Worm (Caenorhabditis elegans): ENCODE results near the gene mtg-1.

The mtg-1 gene

DNA sequence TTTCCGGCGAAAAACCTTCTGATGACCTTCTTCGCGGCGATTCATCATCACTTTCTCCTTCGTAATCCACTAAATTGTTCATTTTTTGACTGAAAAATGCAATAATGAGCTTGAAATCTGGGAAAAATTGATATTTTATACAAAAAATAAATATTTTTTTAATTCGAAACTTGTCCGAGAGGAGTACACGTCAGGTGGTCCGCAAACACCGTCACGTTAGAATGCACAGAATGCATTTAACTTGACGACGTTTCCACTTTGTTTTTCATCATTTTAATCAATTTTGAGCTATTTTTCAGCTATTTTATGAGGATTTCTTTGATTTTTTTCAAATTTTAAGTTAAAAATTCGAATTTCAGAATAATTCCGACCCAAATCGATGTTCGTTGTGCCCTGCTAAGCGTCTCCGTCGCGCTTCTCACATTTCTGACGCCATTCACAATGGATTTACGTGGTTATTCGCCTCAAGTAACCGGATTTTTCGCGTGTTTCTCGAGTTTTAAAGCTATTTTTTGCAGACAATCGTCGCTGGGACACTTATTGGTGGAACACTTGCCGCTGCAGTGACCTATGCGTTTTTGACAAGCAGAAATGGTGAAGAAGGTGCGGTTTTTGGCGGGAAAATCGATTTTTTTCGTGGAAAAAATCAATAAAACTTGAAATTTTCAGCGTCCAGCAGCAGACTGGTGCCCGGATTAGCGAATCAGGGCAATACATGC is 25.0 kb downstream of the mtg-1 start, which contains the start of the genes eelo-1 and Y67D2.2:
eelo-1 (minus strand) TSS at position 89 of the 719 bp plus-strand sequence.
Y67D2.2 (plus strand) TSS at position 360 of the 719 bp plus-strand sequence.
- TF ChIP-seq gmeb-1 (tag; optimal IDR thresholded peaks at IDR 0.05) (peak; percentile 79), nhr-12 (tag; optimal IDR thresholded peaks at IDR 0.05) (no peak), Y55F3AM.14 (GFP tag; optimal IDR thresholded peaks at IDR 0.05) (no peak), ztf-1 (GFP tag; conservative IDR thresholded peaks at IDR 0.05) (no peak), nhr-11 (tag; optimal IDR thresholded peaks at IDR 0.05) (no peak), unc-39 (tag; optimal IDR thresholded peaks at IDR 0.05) (no peak), mdl-1 (tag; optimal IDR thresholded peaks at IDR 0.05) (no peak), crh-2 (tag; optimal IDR thresholded peaks at IDR 0.05) (peak; percentile 70), snpc-4 (tag; optimal IDR thresholded peaks at IDR 0.05) (peak; percentile 6), nhr-21 (tag; optimal IDR thresholded peaks at IDR 0.05) (peak; percentile 49), sem-4 (tag; optimal IDR thresholded peaks at IDR 0.05) (no peak), ztf-11 (tag; optimal IDR thresholded peaks at IDR 0.05) (no peak), nhr-25 (tag; optimal IDR thresholded peaks at IDR 0.05) (peak; percentile 55), blmp-1 (tag; optimal IDR thresholded peaks at IDR 0.05; ENCODE audit: insufficient read depth) (peak; percentile 20), R02D3.7 (tag; optimal IDR thresholded peaks at IDR 0.05) (no peak), lsy-2 (tag; optimal IDR thresholded peaks at IDR 0.05) (peak; percentile 79 to 89), peb-1 (tag; optimal IDR thresholded peaks at IDR 0.05) (no peak), nhr-10 (tag; optimal IDR thresholded peaks at IDR 0.05) (no peak), nhr-23 (tag; optimal IDR thresholded peaks at IDR 0.05) (no peak), sma-3 (GFP tag; optimal IDR thresholded peaks at IDR 0.05) (peak; percentile 36), unc-55 (GFP tag; optimal IDR thresholded peaks at IDR 0.05) (peak; percentile 75), egl-27 (tag; optimal IDR thresholded peaks at IDR 0.05) (no peak), nhr-6 (tag; optimal IDR thresholded peaks at IDR 0.05) (peak; percentile 46), C34F6.9 (tag; optimal IDR thresholded peaks at IDR 0.05) (peak; percentile 64), elt-1 (tag; optimal IDR thresholded peaks at IDR 0.05) (no peak), nhr-77 (tag; optimal IDR thresholded peaks at IDR 0.05) (no peak), F13H6.1 (tag; optimal IDR thresholded peaks at IDR 0.05) (peak; percentile 53), ztf-4 (tag; optimal IDR thresholded peaks at IDR 0.05) (no peak), lin-13 (GFP tag; optimal IDR thresholded peaks at IDR 0.05) (peak; percentile 86), ceh-16 (tag; optimal IDR thresholded peaks at IDR 0.05) (no peak), mab-5 (tag; optimal IDR thresholded peaks at IDR 0.05) (peak; percentile 2)

ce11 chrIII:1570006-1570405 is 36.4 kb downstream of the mtg-1 start, which contains the start of gene rep-1:
Gene rep-1, plus strand, starts transcription at chrIII:1570306.
- no peak for TF ChIP-seq lin-11 (tag; optimal IDR thresholded peaks at IDR 0.05)
- TF ChIP-seq ama-1 (optimal IDR thresholded peaks at IDR 0.05), result no peak
- TF ChIP-seq zag-1 (tag; optimal IDR thresholded peaks at IDR 0.05), result no peak
- TF ChIP-seq alr-1 (tag; optimal IDR thresholded peaks at IDR 0.05), result no peak
- TF ChIP-seq peb-1 (tag; optimal IDR thresholded peaks at IDR 0.05), result no peak

ce11 chrIII:1575651-1576050 is 42.1 kb downstream of the mtg-1 start:
- TF ChIP-seq peb-1 (tag; optimal IDR thresholded peaks at IDR 0.05) (no peak), nhr-10 (tag; optimal IDR thresholded peaks at IDR 0.05) (no peak), ama-1 (optimal IDR thresholded peaks at IDR 0.05) (no peak), alr-1 (tag; optimal IDR thresholded peaks at IDR 0.05) (no peak), nhr-237 (tag; optimal IDR thresholded peaks at IDR 0.05) (no peak), lin-13 (GFP tag; optimal IDR thresholded peaks at IDR 0.05) (no peak)

ce11 chrIII:1576451-1576850 is 42.9 kb downstream of the mtg-1 start, which contains the start of gene Y22D7AL.7:
Gene Y22D7AL.7, plus strand, starts transcription at chrIII:1576751.
- TF ChIP-seq gmeb-1 (tag; optimal IDR thresholded peaks at IDR 0.05) (no peak), ztf-1 (GFP tag; conservative IDR thresholded peaks at IDR 0.05) (no peak), unc-55 (GFP tag; optimal IDR thresholded peaks at IDR 0.05) (no peak), mbf-1 (tag; optimal IDR thresholded peaks at IDR 0.05) (no peak), lsy-2 (tag; optimal IDR thresholded peaks at IDR 0.05) (no peak), elt-3 (tag; optimal IDR thresholded peaks at IDR 0.05) (no peak), ZK546.5 (tag; optimal IDR thresholded peaks at IDR 0.05) (no peak), unc-62 (GFP tag; optimal IDR thresholded peaks at IDR 0.05) (no peak), nhr-25 (tag; optimal IDR thresholded peaks at IDR 0.05) (no peak), ceh-82 (tag; optimal IDR thresholded peaks at IDR 0.05) (no peak), peb-1 (tag; optimal IDR thresholded peaks at IDR 0.05) (no peak), lin-11 (tag; optimal IDR thresholded peaks at IDR 0.05) (no peak), nhr-11 (tag; optimal IDR thresholded peaks at IDR 0.05) (no peak), egl-27 (tag; optimal IDR thresholded peaks at IDR 0.05) (no peak), C34F6.9 (tag; optimal IDR thresholded peaks at IDR 0.05) (no peak), lin-13 (GFP tag; optimal IDR thresholded peaks at IDR 0.05) (no peak), sem-4 (tag; optimal IDR thresholded peaks at IDR 0.05) (no peak), nhr-129 (tag; optimal IDR thresholded peaks at IDR 0.05) (no peak), snpc-4 (tag; optimal IDR thresholded peaks at IDR 0.05) (no peak)
